Worm (Caenorhabditis elegans) whole organism, L4/young adult: Measurements from ENCODE around the gene nhr-135.

Experiments used
- W03F9.2 ChIP-seq: fragments of 150-350 bp; optimal IDR thresholded peaks from 2 replicates; lab custom pipeline; 2014; ENCODE audit warnings: missing biosample characterization, missing genetic modification characterization
- dao-5 ChIP-seq: sonication (generic microtip); optimal IDR thresholded peaks from 2 replicates; lab custom pipeline; 2016; ENCODE audit warnings: missing genotype, missing genetic modification characterization, moderate library complexity, missing compliant biosample characterization
- him-1 ChIP-seq: sonication (generic microtip); optimal IDR thresholded peaks from 2 replicates; lab custom pipeline; 2016; ENCODE audit warnings: missing genotype, missing genetic modification reagents, missing genetic modification characterization, missing compliant biosample characterization

ce11 chrV:7136859-7137258, 43.3 kb upstream of the nhr-135 start:
- TF ChIP-seq him-1 (tag; lab: Kevin White, UChicago) (no peak), W03F9.2 (tag; lab: Kevin White, UChicago) (no peak), dao-5 (tag; lab: Kevin White, UChicago) (no peak)
